Fruit fly (Drosophila melanogaster): ENCODE data around the gene Amacr.

DNA sequence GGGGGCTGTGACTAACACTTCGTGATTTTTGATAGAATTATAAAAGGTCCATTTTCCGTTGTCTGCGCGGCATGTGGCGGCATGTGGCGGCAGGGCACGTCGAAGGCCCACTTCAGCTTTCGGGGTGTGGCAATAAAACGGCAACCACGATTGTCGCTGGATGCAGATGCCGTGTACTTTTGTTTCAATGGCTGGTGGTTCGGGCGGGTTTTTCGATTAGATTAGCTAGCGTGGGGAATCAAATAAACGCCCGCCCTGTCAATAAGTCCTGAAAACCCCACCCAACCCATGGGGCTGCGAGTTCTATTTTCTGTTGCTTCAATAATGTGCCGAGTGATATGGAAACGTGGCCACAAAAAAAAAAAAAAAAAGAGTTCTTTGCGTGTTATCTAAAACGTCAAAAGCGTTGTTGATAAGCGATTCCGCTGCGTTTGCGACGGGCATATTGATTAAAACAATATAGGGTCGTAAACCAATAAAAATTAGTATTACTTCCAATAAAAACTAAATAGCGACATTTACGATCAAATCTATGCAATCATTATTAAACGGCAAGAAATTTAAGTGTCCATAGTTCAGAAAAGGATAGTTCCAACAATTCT is 21.4 kb upstream of the Amacr start:
- no peak for TF ChIP-seq tj (GFP tag; optimal IDR thresholded peaks at IDR 0.05)
- TF ChIP-seq CG5204 (GFP tag; optimal IDR thresholded peaks at IDR 0.05), result no peak
- no peak for TF ChIP-seq CG14711 (tag; optimal IDR thresholded peaks at IDR 0.05)
- no peak for TF ChIP-seq Hr96 (GFP tag; optimal IDR thresholded peaks at IDR 0.05)
- no peak for TF ChIP-seq cnc (optimal IDR thresholded peaks at IDR 0.05)
- peak; percentile 28 for TF ChIP-seq CG7045 (GFP tag; optimal IDR thresholded peaks at IDR 0.05)
- TF ChIP-seq toe (GFP tag; optimal IDR thresholded peaks at IDR 0.05), result peak; percentile 3
- peak; percentile 56 for TF ChIP-seq kay (GFP tag; ENCODE audit: borderline replicate concordance)
- no peak for TF ChIP-seq CG1620 (GFP tag; optimal IDR thresholded peaks at IDR 0.05)
- TF ChIP-seq CG7101 (tag; optimal IDR thresholded peaks at IDR 0.05), result no peak
- no peak for TF ChIP-seq CG12768 (GFP tag; optimal IDR thresholded peaks at IDR 0.05)
- TF ChIP-seq cic (GFP tag; optimal IDR thresholded peaks at IDR 0.05), result peak; percentile 41
- no peak for TF ChIP-seq pad (GFP tag; optimal IDR thresholded peaks at IDR 0.05)
